Fruit fly (Drosophila melanogaster): ENCODE results near the gene Ibf2.
A peak's percentile ranks its signal among the peaks of the same experiment; 100 is the strongest.

Ibf2 gene

DNA sequence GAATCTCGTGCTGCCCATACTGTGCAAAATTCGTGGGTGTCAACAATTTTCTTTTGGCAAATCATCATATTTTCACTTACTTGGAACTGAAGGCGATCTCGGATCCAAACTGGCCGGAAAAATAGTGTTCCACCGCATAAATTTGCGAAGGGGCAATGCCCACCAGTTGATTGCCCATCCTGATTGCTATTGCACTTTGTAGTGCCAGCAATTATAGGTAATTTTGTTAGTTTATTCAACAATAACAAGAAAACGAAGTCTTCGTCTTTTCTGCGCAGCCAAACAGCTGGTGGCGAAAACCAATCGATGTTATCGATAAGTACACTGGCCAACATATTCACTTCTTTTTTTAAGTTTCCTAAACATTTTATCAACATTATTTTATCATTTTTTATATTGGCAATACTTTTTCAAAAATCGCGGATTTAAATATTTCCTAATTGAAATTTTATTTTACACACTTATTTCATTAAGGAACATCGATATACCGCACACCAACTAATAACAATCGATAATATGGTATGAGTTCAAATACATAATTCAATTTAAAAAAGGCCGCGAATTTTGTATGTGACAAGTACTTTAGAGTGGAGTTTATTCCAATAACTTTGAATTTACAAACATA, 12.6 kb downstream of the Ibf2 start, which contains the start of gene Vps15 (continued):
- TF ChIP-seq CG8944 (GFP tag; optimal IDR thresholded peaks at IDR 0.05) (peak; percentile 44), Dip2 (GFP tag; IDR thresholded peaks at IDR 0.05) (no peak), Chrac-16 (GFP tag; optimal IDR thresholded peaks at IDR 0.05) (peak; percentile 72), CG7357 (GFP tag; IDR thresholded peaks at IDR 0.05) (0 out of 3 replicates have a peak, but pooled peaks have one; percentile 18), CG13287 (GFP tag; IDR thresholded peaks at IDR 0.05; ENCODE audit: partially characterized antibody) (peak; percentile 97), vnd (GFP tag; IDR thresholded peaks at IDR 0.05; ENCODE audit: partially characterized antibody) (peak; percentile 84), Rx (GFP tag; IDR thresholded peaks at IDR 0.05) (peak; percentile 40; the same call in 1 of the 2 replicates), pfk (GFP tag; optimal IDR thresholded peaks at IDR 0.05) (no peak), Pdp1 (GFP tag; optimal IDR thresholded peaks at IDR 0.05) (peak; percentile 53 to 88), CG9797 (GFP tag; optimal IDR thresholded peaks at IDR 0.05) (no peak), Sry-δ (GFP tag; optimal IDR thresholded peaks at IDR 0.05) (peak; percentile 78), Neu2 (GFP tag; optimal IDR thresholded peaks at IDR 0.05; ENCODE audit: borderline replicate concordance) (no peak), hth (optimal IDR thresholded peaks at IDR 0.05) (no peak), CG30020 (tag; optimal IDR thresholded peaks at IDR 0.05) (peak; percentile 57), CG4360 (GFP tag; IDR thresholded peaks at IDR 0.05) (0 out of 2 replicates have a peak, but pooled peaks have one; percentile 20), NC2β (GFP tag; optimal IDR thresholded peaks at IDR 0.05) (peak; percentile 50), wek (GFP tag; optimal IDR thresholded peaks at IDR 0.05) (no peak), Hand (GFP tag; optimal IDR thresholded peaks at IDR 0.05) (peak; percentile 27), CG6689 (GFP tag; IDR thresholded peaks at IDR 0.05) (peak; percentile 65), CG10565 (GFP tag; optimal IDR thresholded peaks at IDR 0.05) (no peak), CG18011 (GFP tag; optimal IDR thresholded peaks at IDR 0.05) (peak; percentile 61), Mes4 (GFP tag; optimal IDR thresholded peaks at IDR 0.05) (peak; percentile 68), ara (GFP tag; IDR thresholded peaks at IDR 0.05) (peak; percentile 45; the same call in 1 of the 2 replicates), jing (GFP tag; optimal IDR thresholded peaks at IDR 0.05) (peak; percentile 21), Lim3 (GFP tag; IDR thresholded peaks at IDR 0.05) (no peak), cad (GFP tag; optimal IDR thresholded peaks at IDR 0.05) (no peak), D19B (GFP tag; optimal IDR thresholded peaks at IDR 0.05) (peak; percentile 5), Xbp1 (GFP tag; optimal IDR thresholded peaks at IDR 0.05) (peak; percentile 83), dmrt11E (tag; optimal IDR thresholded peaks at IDR 0.05) (peak; percentile 72), Ssrp (tag; optimal IDR thresholded peaks at IDR 0.05) (peak; percentile 65), CG31388 (GFP tag; optimal IDR thresholded peaks at IDR 0.05) (peak; percentile 19), dysf (GFP tag; IDR thresholded peaks at IDR 0.05) (peak; percentile 72), Stat92E (GFP tag; optimal IDR thresholded peaks at IDR 0.05) (peak in 1 of 3 experiments; percentile 77), gce (GFP tag; IDR thresholded peaks at IDR 0.05) (no peak), Trl (optimal IDR thresholded peaks at IDR 0.05) (no peak), Trl (GFP tag; optimal IDR thresholded peaks at IDR 0.05) (peak; percentile 57), CG7987 (GFP tag; optimal IDR thresholded peaks at IDR 0.05) (no peak), ttk (GFP tag; IDR thresholded peaks at IDR 0.05) (peak; percentile 67; the same call in 1 of the 2 replicates), CG10147 (GFP tag; optimal IDR thresholded peaks at IDR 0.05) (peak; percentile 89), chinmo (GFP tag; IDR thresholded peaks at IDR 0.05; ENCODE audit: partially characterized antibody) (peak; percentile 63; the same call in 2 of the 4 replicates), HHEX (GFP tag; optimal IDR thresholded peaks at IDR 0.05) (peak; percentile 58), CG10267 (tag; optimal IDR thresholded peaks at IDR 0.05) (peak; percentile 83), ranshi (GFP tag; IDR thresholded peaks at IDR 0.05) (peak; percentile 64), CG9876 (GFP tag; optimal IDR thresholded peaks at IDR 0.05) (no peak), mld (GFP tag; IDR thresholded peaks at IDR 0.05; ENCODE audit: partially characterized antibody) (peak; percentile 22; the same call in 1 of the 3 replicates), eve (GFP tag; optimal IDR thresholded peaks at IDR 0.05) (no peak), Kr (GFP tag; optimal IDR thresholded peaks at IDR 0.05) (no peak), CG6254 (GFP tag; optimal IDR thresholded peaks at IDR 0.05) (peak; percentile 4), CG8388 (GFP tag; optimal IDR thresholded peaks at IDR 0.05) (peak; percentile 76)

Measured in whole organism, embryonic.